Fruit fly (Drosophila melanogaster): Measurements from ENCODE around the gene cas.

The cas gene

DNA sequence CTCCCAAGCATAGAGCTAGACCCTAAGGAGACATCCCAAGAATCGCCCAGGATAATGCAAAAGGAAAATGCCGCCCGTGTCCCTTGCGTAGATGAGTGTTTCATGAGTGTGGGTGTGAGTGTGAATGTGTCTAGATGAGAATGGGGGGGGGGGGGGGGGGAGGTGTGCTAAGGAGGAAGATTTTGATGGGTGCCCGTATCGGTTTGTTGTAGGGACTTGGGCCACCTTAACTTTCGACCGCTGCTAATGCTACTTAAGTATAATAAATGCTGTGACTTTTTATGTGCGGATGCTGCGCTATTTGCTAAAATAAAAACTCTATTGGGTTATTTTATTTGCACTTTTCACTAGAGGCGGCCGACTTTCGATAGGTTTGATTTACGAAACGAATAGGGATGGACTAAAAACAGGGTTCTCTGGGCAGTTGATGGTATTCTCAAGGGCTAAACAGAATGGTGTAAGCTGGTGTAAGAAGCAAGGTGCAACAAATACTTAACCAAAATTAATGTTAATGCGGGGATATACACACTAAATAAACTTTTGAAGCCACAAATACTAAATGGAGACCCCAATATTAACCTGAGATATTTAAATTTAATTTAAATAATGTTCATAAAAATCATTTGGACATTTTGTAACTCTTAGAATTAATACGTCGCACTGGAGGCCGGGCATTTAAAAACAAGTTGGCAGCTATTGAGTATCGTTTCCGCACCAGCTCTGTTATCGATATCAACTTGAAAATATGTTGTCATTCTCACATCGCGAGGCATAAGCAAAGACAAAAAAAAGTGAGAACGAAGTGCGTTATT lies 47.5 kb downstream of the cas start, which contains the start of the genes Xe7 and Atg17 (continued):
- TF ChIP-seq Camta (GFP tag; optimal IDR thresholded peaks at IDR 0.05) (peak; percentile 84), CG9817 (tag; optimal IDR thresholded peaks at IDR 0.05) (peak; percentile 98), Deaf1 (tag; optimal IDR thresholded peaks at IDR 0.05) (peak; percentile 58), lbe (GFP tag; optimal IDR thresholded peaks at IDR 0.05) (peak; percentile 72), D19B (GFP tag; optimal IDR thresholded peaks at IDR 0.05) (peak; percentile 79), Asciz (GFP tag; optimal IDR thresholded peaks at IDR 0.05) (peak; percentile 24), dimm (GFP tag; IDR thresholded peaks at IDR 0.05) (peak; percentile 54), CG18619 (GFP tag; optimal IDR thresholded peaks at IDR 0.05) (peak; percentile 92), Fer3 (tag; optimal IDR thresholded peaks at IDR 0.05) (peak; percentile 92), Eip74EF (GFP tag; optimal IDR thresholded peaks at IDR 0.05) (peak in 1 of 2 experiments; percentile 75), CG16863 (GFP tag; optimal IDR thresholded peaks at IDR 0.05) (peak; percentile 78), scrt (GFP tag; optimal IDR thresholded peaks at IDR 0.05) (peak; percentile 69), Oaz (GFP tag; IDR thresholded peaks at IDR 0.05) (peak; percentile 84), crp (GFP tag; optimal IDR thresholded peaks at IDR 0.05) (peak in 1 of 2 experiments; percentile 45), cwo (GFP tag; optimal IDR thresholded peaks at IDR 0.05) (peak; percentile 68), CG10654 (GFP tag; optimal IDR thresholded peaks at IDR 0.05) (peak; percentile 91), Poxn (GFP tag; IDR thresholded peaks at IDR 0.05) (peak; percentile 80), grau (tag; optimal IDR thresholded peaks at IDR 0.05) (peak; percentile 93), PHDP (tag; optimal IDR thresholded peaks at IDR 0.05) (peak; percentile 87), CG30431 (GFP tag; optimal IDR thresholded peaks at IDR 0.05) (peak; percentile 86), CG31224 (GFP tag; IDR thresholded peaks at IDR 0.05) (peak; percentile 87), eve (GFP tag; optimal IDR thresholded peaks at IDR 0.05) (peak in 1 of 2 experiments; percentile 25), fd64A (GFP tag; optimal IDR thresholded peaks at IDR 0.05) (no peak), Xbp1 (GFP tag; optimal IDR thresholded peaks at IDR 0.05) (peak; percentile 95), CG9437 (GFP tag; optimal IDR thresholded peaks at IDR 0.05) (peak; percentile 86), Hsf (GFP tag; optimal IDR thresholded peaks at IDR 0.05) (peak; percentile 95), CTCF (GFP tag; optimal IDR thresholded peaks at IDR 0.05) (peak; percentile 25), CG9797 (GFP tag; optimal IDR thresholded peaks at IDR 0.05) (peak; percentile 50), cg (GFP tag; optimal IDR thresholded peaks at IDR 0.05) (peak; percentile 73), CG17568 (GFP tag; optimal IDR thresholded peaks at IDR 0.05) (no peak), CG7928 (GFP tag; optimal IDR thresholded peaks at IDR 0.05) (peak; percentile 74), zfh1 (GFP tag; IDR thresholded peaks at IDR 0.05) (peak; percentile 86), ab (GFP tag; optimal IDR thresholded peaks at IDR 0.05) (peak; percentile 71), CG2678 (tag; optimal IDR thresholded peaks at IDR 0.05) (peak; percentile 94), gce (GFP tag; IDR thresholded peaks at IDR 0.05) (peak; percentile 54; the same call in 1 of the 3 replicates), CG11398 (GFP tag; optimal IDR thresholded peaks at IDR 0.05) (peak; percentile 30), nerfin-1 (tag; optimal IDR thresholded peaks at IDR 0.05) (peak; percentile 82), CG4360 (GFP tag; IDR thresholded peaks at IDR 0.05) (no peak), lov (optimal IDR thresholded peaks at IDR 0.05) (no peak), lov (GFP tag; IDR thresholded peaks at IDR 0.05) (peak; percentile 54; the same call in 1 of the 3 replicates), cas (GFP tag; IDR thresholded peaks at IDR 0.05) (peak; percentile 66; the same call in 1 of the 2 replicates), wdn (GFP tag; IDR thresholded peaks at IDR 0.05) (peak; percentile 89), fd3F (GFP tag; optimal IDR thresholded peaks at IDR 0.05) (peak; percentile 94), sna (GFP tag; IDR thresholded peaks at IDR 0.05; ENCODE audit: partially characterized antibody) (0 out of 2 replicates have a peak, but pooled peaks have one; percentile 35), CG34422 (GFP tag; IDR thresholded peaks at IDR 0.05) (peak; percentile 91), Dp (GFP tag; optimal IDR thresholded peaks at IDR 0.05) (peak; percentile 13), CG17361 (GFP tag; IDR thresholded peaks at IDR 0.05) (peak; percentile 97), CG5953 (GFP tag; IDR thresholded peaks at IDR 0.05) (peak; percentile 57; the same call in 1 of the 2 replicates), salm (tag; optimal IDR thresholded peaks at IDR 0.05) (peak; percentile 45)

All from whole organism, embryonic.